Fruit fly (Drosophila melanogaster) whole organism, wandering third instar larva: Measurements from ENCODE around the gene Sfmbt.
A peak's percentile ranks its signal among the peaks of the same experiment; 100 is the strongest.

Experiments used
- Abd-B ChIP-seq: fragments of >200 bp; optimal IDR thresholded peaks from 2 replicates; lab custom pipeline; 2017; ENCODE audit warnings: missing biosample characterization, missing genetic modification characterization
- CG32264 ChIP-seq: fragments of 200-800 bp; sonication (Bioruptor generic); optimal IDR thresholded peaks from 2 replicates; lab custom pipeline; 2016; ENCODE audit warnings: missing biosample characterization, missing genetic modification characterization
- CG9705 ChIP-seq: fragments of 200-800 bp; sonication (Bioruptor generic); optimal IDR thresholded peaks from 2 replicates; lab custom pipeline; 2018; ENCODE audit warnings: missing biosample characterization, mild to moderate bottlenecking, missing genetic modification characterization
- CrebA ChIP-seq: fragments of 200-800 bp; sonication (Bioruptor generic); optimal IDR thresholded peaks from 2 replicates; lab custom pipeline; 2016; ENCODE audit warnings: missing biosample characterization, mild to moderate bottlenecking, missing genetic modification characterization, borderline replicate concordance
- Dfd ChIP-seq: fragments of >200 bp; optimal IDR thresholded peaks from 2 replicates; lab custom pipeline; 2017; ENCODE audit warnings: missing biosample characterization, missing genetic modification characterization
- Dif ChIP-seq: fragments of 200-275, 200-300 bp; sonication (Bioruptor generic); optimal IDR thresholded peaks from 2 replicates; lab custom pipeline; 2018; ENCODE audit warnings: missing biosample characterization, missing genetic modification characterization; ENCODE audit not compliant: partially characterized antibody
- GATAd ChIP-seq: sonication (Bioruptor generic); optimal IDR thresholded peaks from 2 replicates; lab custom pipeline; 2016; ENCODE audit warnings: missing biosample characterization, missing genetic modification characterization
- HLH106 ChIP-seq: fragments of 200-800 bp; optimal IDR thresholded peaks from 3 replicates; lab custom pipeline; 2019; ENCODE audit warnings: missing biosample characterization, mild to moderate bottlenecking, missing genetic modification characterization, moderate library complexity
- Hnf4 ChIP-seq: fragments of 200-800 bp; sonication (Bioruptor generic); optimal IDR thresholded peaks from 2 replicates; lab custom pipeline; 2016; ENCODE audit warnings: missing biosample characterization, mild to moderate bottlenecking, missing genetic modification characterization
- Hr78 ChIP-seq: fragments of >200 bp; optimal IDR thresholded peaks from 2 replicates; lab custom pipeline; 2017; ENCODE audit warnings: missing biosample characterization, missing genetic modification characterization
- Hr83 ChIP-seq: fragments of 200-300 bp; sonication (Bioruptor generic); optimal IDR thresholded peaks from 2 replicates; lab custom pipeline; 2016; ENCODE audit warnings: missing biosample characterization, mild to moderate bottlenecking, missing genetic modification characterization, moderate library complexity; ENCODE audit not compliant: poor library complexity, severe bottlenecking
- Jra ChIP-seq: sonication (Bioruptor generic); optimal IDR thresholded peaks from 2 replicates; lab custom pipeline; 2016; ENCODE audit warnings: missing biosample characterization, missing genetic modification characterization
- Mio ChIP-seq: sonication (Bioruptor generic); optimal IDR thresholded peaks from 2 replicates; lab custom pipeline; 2016; ENCODE audit warnings: missing biosample characterization, missing genetic modification characterization
- Myc ChIP-seq: fragments of >200 bp; optimal IDR thresholded peaks from 2 replicates; lab custom pipeline; 2017
- N ChIP-seq: fragments of >200 bp; optimal IDR thresholded peaks from 2 replicates; lab custom pipeline; 2018; ENCODE audit warnings: missing biosample characterization, missing external identifiers, missing genetic modification characterization
- OdsH ChIP-seq: fragments of 200-800 bp; sonication (Bioruptor generic); optimal IDR thresholded peaks from 2 replicates; lab custom pipeline; 2016; ENCODE audit warnings: missing biosample characterization, mild to moderate bottlenecking, missing genetic modification characterization
- Rel ChIP-seq, 2 experiments: fragments of 200-800 bp; sonication (Bioruptor generic) in 1 of 2; optimal IDR thresholded peaks; 2 replicates in 1 of 2; 3 replicates in 1 of 2; lab custom pipeline; 2016 to 2019; ENCODE audit warnings: mild to moderate bottlenecking in 2 of 2, missing biosample characterization in 2 of 2, missing genetic modification characterization in 2 of 2, moderate library complexity in 1 of 2
- Sp1 ChIP-seq: fragments of 200-800 bp; sonication (Bioruptor generic); optimal IDR thresholded peaks from 3 replicates; lab custom pipeline; 2019; ENCODE audit warnings: missing biosample characterization, mild to moderate bottlenecking, missing genetic modification characterization, moderate library complexity
- Vsx2 ChIP-seq: fragments of 200-300, 225-300 bp; sonication (Bioruptor generic); optimal IDR thresholded peaks from 2 replicates; lab custom pipeline; 2018; ENCODE audit warnings: missing biosample characterization, missing genetic modification characterization; ENCODE audit not compliant: partially characterized antibody
- br ChIP-seq: fragments of 200-800 bp; sonication (Bioruptor generic); optimal IDR thresholded peaks from 2 replicates; lab custom pipeline; 2016; ENCODE audit warnings: missing biosample characterization, missing genetic modification characterization
- brk ChIP-seq: fragments of 200-800 bp; sonication (Bioruptor generic); optimal IDR thresholded peaks from 2 replicates; lab custom pipeline; 2016; ENCODE audit warnings: missing biosample characterization, mild to moderate bottlenecking, missing genetic modification characterization
- dl ChIP-seq, 2 experiments: fragments of 175-275, 200-275 bp in 1 of 2; fragments of 200-275 bp in 1 of 2; sonication (Bioruptor generic); optimal IDR thresholded peaks; lab custom pipeline; 2018; ENCODE audit warnings: mild to moderate bottlenecking in 2 of 2, missing biosample characterization in 2 of 2, missing genetic modification characterization in 2 of 2, moderate library complexity in 2 of 2; ENCODE audit not compliant: partially characterized antibody in 2 of 2, insufficient read depth in 1 of 2
- dmrt93B ChIP-seq: fragments of 200-800 bp; sonication (Bioruptor generic); optimal IDR thresholded peaks from 2 replicates; lab custom pipeline; 2018; ENCODE audit warnings: missing biosample characterization, mild to moderate bottlenecking, missing genetic modification characterization
- dsf ChIP-seq: sonication (Bioruptor generic); optimal IDR thresholded peaks from 2 replicates; lab custom pipeline; 2016; ENCODE audit warnings: missing biosample characterization, missing genetic modification characterization, borderline replicate concordance
- ey ChIP-seq: fragments of 200-800 bp; sonication (Bioruptor generic); optimal IDR thresholded peaks from 2 replicates; lab custom pipeline; 2016; ENCODE audit warnings: missing biosample characterization, missing genetic modification characterization
- foxo ChIP-seq, 2 experiments: fragments of 200-800 bp; sonication (Bioruptor generic); optimal IDR thresholded peaks; 2 replicates in 1 of 2; 3 replicates in 1 of 2; lab custom pipeline; 2016 to 2017; ENCODE audit warnings: missing biosample characterization in 2 of 2, missing genetic modification characterization in 2 of 2
- fru ChIP-seq: fragments of 200-800 bp; sonication (Bioruptor generic); optimal IDR thresholded peaks from 3 replicates; lab custom pipeline; 2016; ENCODE audit warnings: missing biosample characterization, mild to moderate bottlenecking, missing genetic modification characterization
- h ChIP-seq: fragments of 200-800 bp; sonication (Bioruptor generic); optimal IDR thresholded peaks from 3 replicates; lab custom pipeline; 2016; ENCODE audit warnings: missing biosample characterization, mild to moderate bottlenecking, missing genetic modification characterization
- jim ChIP-seq: fragments of 175-275, 200-325 bp; sonication (Bioruptor generic); optimal IDR thresholded peaks from 2 replicates; lab custom pipeline; 2016; ENCODE audit warnings: missing biosample characterization, mild to moderate bottlenecking, missing genetic modification characterization
- lola ChIP-seq: fragments of >200 bp; optimal IDR thresholded peaks from 2 replicates; lab custom pipeline; 2017; ENCODE audit warnings: missing biosample characterization, missing genetic modification characterization
- pan ChIP-seq: fragments of >200 bp; optimal IDR thresholded peaks from 2 replicates; lab custom pipeline; 2017
- psq ChIP-seq: fragments of 200-800 bp; sonication (Bioruptor generic); optimal IDR thresholded peaks from 3 replicates; lab custom pipeline; 2017; ENCODE audit warnings: missing biosample characterization, mild to moderate bottlenecking, missing genetic modification characterization, moderate library complexity
- rgr ChIP-seq: fragments of 200-800 bp; sonication (Bioruptor generic); optimal IDR thresholded peaks from 3 replicates; lab custom pipeline; 2016; ENCODE audit warnings: missing biosample characterization, mild to moderate bottlenecking, missing genetic modification characterization
- sage ChIP-seq: fragments of 200-800 bp; sonication (Bioruptor generic); optimal IDR thresholded peaks from 2 replicates; lab custom pipeline; 2016; ENCODE audit warnings: missing biosample characterization, mild to moderate bottlenecking, missing genetic modification characterization
- sv ChIP-seq: fragments of 200-800 bp; sonication (Bioruptor generic); optimal IDR thresholded peaks from 3 replicates; lab custom pipeline; 2016; ENCODE audit warnings: missing biosample characterization, missing genetic modification characterization
- tai ChIP-seq: sonication (Bioruptor generic); optimal IDR thresholded peaks from 2 replicates; lab custom pipeline; 2016; ENCODE audit warnings: missing biosample characterization, missing genetic modification characterization
- usp ChIP-seq: fragments of >200 bp; optimal IDR thresholded peaks from 2 replicates; lab custom pipeline; 2017; ENCODE audit warnings: missing biosample characterization, missing genetic modification characterization
- woc ChIP-seq: sonication (Bioruptor generic); optimal IDR thresholded peaks from 2 replicates; lab custom pipeline; 2016; ENCODE audit warnings: missing biosample characterization, mild to moderate bottlenecking, missing genetic modification characterization

The Sfmbt gene

dm6 chr2L:13176701-13177249 is at the start of gene Sfmbt, which contains the start of gene CG5439:
Gene Sfmbt (minus strand): TSS chr2L:13176785.
Gene CG5439 (plus strand): TSS chr2L:13177150.
- TF ChIP-seq HLH106 (peak; percentile 84), sv (peak; percentile 79), tai (GFP tag; lab: Kevin White, UChicago) (no peak), Dif (GFP tag; lab: Kevin White, UChicago) (no peak), Hnf4 (GFP tag; lab: Kevin White, UChicago) (no peak), sage (GFP tag; lab: Kevin White, UChicago) (no peak), fru (GFP tag; lab: Kevin White, UChicago) (peak; percentile 81), OdsH (peak; percentile 73), dsf (GFP tag; lab: Kevin White, UChicago) (peak; percentile 78), woc (GFP tag; lab: Kevin White, UChicago) (no peak), Rel (GFP tag; optimal IDR thresholded peaks at IDR 0.05; lab: Kevin White, UChicago) (no peak), Rel (tag; optimal IDR thresholded peaks at IDR 0.05; lab: Kevin White, UChicago) (peak; percentile 31), br (peak; percentile 76), lola (GFP tag; lab: Kevin White, UChicago) (no peak), CrebA (GFP tag; lab: Kevin White, UChicago) (no peak), Vsx2 (GFP tag; lab: Kevin White, UChicago) (no peak), N (GFP tag; lab: Kevin White, UChicago) (no peak), CG9705 (GFP tag; lab: Kevin White, UChicago) (peak; percentile 77), dmrt93B (no peak), foxo (GFP tag; optimal IDR thresholded peaks at IDR 0.05; lab: Kevin White, UChicago) (peak in 1 of 2 experiments; percentile 87), Hr78 (GFP tag; lab: Kevin White, UChicago) (no peak), rgr (peak; percentile 77), pan (no peak), CG32264 (GFP tag; lab: Kevin White, UChicago) (peak; percentile 40), ey (peak; percentile 76), Myc (lab: Kevin White, UChicago) (no peak), Dfd (GFP tag; lab: Kevin White, UChicago) (no peak), Abd-B (GFP tag; lab: Kevin White, UChicago) (no peak), Hr83 (peak; percentile 86), psq (GFP tag; lab: Kevin White, UChicago) (peak; percentile 68), h (peak; percentile 84), jim (no peak), brk (GFP tag; lab: Kevin White, UChicago) (no peak), Jra (GFP tag; lab: Kevin White, UChicago) (no peak), dl (GFP tag; optimal IDR thresholded peaks at IDR 0.05; lab: Kevin White, UChicago; ENCODE audit: insufficient read depth in 1 of 2, partially characterized antibody in 2 of 2) (no peak), usp (GFP tag; lab: Kevin White, UChicago) (no peak), GATAd (GFP tag; lab: Kevin White, UChicago) (peak; percentile 63), Mio (GFP tag; lab: Kevin White, UChicago) (peak; percentile 41), Sp1 (peak; percentile 76)

DNA sequence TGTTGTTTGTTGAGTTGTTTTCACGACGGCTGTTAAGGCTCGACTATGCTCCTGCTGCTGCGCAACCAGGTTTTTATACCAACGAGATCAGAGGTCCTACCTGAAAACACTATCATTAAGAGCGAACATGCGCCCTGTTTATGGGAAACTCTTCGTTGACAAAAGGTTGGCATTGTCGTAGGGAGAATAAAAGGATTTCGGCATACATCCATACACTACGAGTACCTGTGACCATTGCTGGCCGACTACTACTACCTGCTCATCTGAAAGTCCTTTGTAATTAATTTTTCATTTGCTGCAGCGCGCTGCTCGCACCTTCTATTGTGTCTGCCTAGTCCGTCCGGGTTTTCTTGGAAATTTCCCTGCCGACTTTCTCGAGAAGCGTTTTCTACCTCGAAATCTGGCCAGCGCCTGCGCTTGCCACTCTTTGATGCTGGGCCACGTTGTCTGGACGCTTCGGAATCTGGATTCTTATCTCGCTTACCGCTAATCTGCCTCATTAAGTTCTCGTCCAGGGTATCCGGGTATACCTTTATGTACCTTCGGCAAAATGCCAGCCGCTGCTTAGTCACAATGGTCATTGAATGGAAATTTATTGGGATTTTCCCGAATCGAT is 48.7 kb upstream of the Sfmbt start, which contains the start of gene CG15480:
Gene CG15480 (minus strand): TSS at position 51 of the 616 bp plus-strand sequence.
- TF ChIP-seq Mio (GFP tag; lab: Kevin White, UChicago) (no peak), ey (no peak)
